Worm (Caenorhabditis elegans): ENCODE measurements around the gene T27E7.3.
A peak's percentile ranks its signal among the peaks of the same experiment; 100 is the strongest.

Gene T27E7.3

DNA sequence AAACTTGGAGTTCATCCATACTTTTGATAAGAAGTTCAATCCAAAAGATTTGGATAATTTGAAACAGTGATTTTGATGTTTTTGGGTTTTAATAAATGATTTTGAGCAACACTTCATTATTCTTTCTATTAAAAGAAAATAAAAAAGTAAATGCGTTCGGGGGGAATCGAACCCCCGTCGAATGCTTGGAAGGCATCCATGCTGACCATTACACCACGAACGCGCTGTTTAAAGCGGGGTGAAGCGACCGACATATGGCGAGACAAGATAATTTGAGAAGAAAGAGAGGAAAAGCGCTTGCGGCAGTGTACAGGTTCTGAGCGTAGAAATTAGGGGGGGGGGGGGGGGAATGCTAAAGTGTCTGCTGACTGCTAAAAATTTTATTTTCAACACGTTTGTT is 47.7 kb downstream of the T27E7.3 start (continued):
- TF ChIP-seq F49E8.2 (tag; optimal IDR thresholded peaks at IDR 0.05; ENCODE audit: insufficient read depth) (peak; percentile 17), egrh-3 (GFP tag; IDR thresholded peaks at IDR 0.05) (peak; percentile 55; the same call in 1 of the 2 replicates), T26A5.8 (tag; optimal IDR thresholded peaks at IDR 0.05) (no peak), die-1 (tag; optimal IDR thresholded peaks at IDR 0.05) (peak; percentile 45), ets-4 (GFP tag; optimal IDR thresholded peaks at IDR 0.05) (no peak), ceh-58 (GFP tag; IDR thresholded peaks at IDR 0.05) (no peak), mel-28 (tag; optimal IDR thresholded peaks at IDR 0.05; ENCODE audit: borderline replicate concordance) (no peak), hlh-12 (tag; optimal IDR thresholded peaks at IDR 0.05) (peak; percentile 46), C06A6.2 (GFP tag; conservative IDR thresholded peaks at IDR 0.05) (no peak), nhr-90 (tag; optimal IDR thresholded peaks at IDR 0.05) (peak; percentile 29), chd-7 (tag; optimal IDR thresholded peaks at IDR 0.05) (no peak), snpc-4 (GFP tag; optimal IDR thresholded peaks at IDR 0.05) (peak; percentile 91), snpc-4 (tag; optimal IDR thresholded peaks at IDR 0.05) (peak; percentile 44 to 97 (median 95)), Y95B8A.8 (GFP tag; IDR thresholded peaks at IDR 0.05) (no peak), aptf-2 (GFP tag; conservative IDR thresholded peaks at IDR 0.05) (no peak), hlh-26 (GFP tag; conservative IDR thresholded peaks at IDR 0.05) (no peak), unc-62 (GFP tag; optimal IDR thresholded peaks at IDR 0.05) (no peak), Y79H2A.3 (GFP tag; conservative IDR thresholded peaks at IDR 0.05) (no peak), dox-1 (GFP tag; IDR thresholded peaks at IDR 0.05) (no peak), dpff-1 (tag; optimal IDR thresholded peaks at IDR 0.05) (no peak), F57A8.1 (GFP tag; optimal IDR thresholded peaks at IDR 0.05) (no peak), fkh-3 (tag; optimal IDR thresholded peaks at IDR 0.05) (no peak), ceh-91 (GFP tag; IDR thresholded peaks at IDR 0.05) (0 out of 2 replicates have a peak, but pooled peaks have one; percentile 28), atf-7 (tag; optimal IDR thresholded peaks at IDR 0.05) (no peak), dpl-1 (GFP tag; optimal IDR thresholded peaks at IDR 0.05) (no peak), rec-8 (tag; optimal IDR thresholded peaks at IDR 0.05) (peak in 1 of 2 experiments; percentile 48), unc-130 (GFP tag; optimal IDR thresholded peaks at IDR 0.05) (no peak), lir-1 (GFP tag; conservative IDR thresholded peaks at IDR 0.05) (no peak), athp-1 (tag; optimal IDR thresholded peaks at IDR 0.05) (peak; percentile 49), ztf-18 (tag; optimal IDR thresholded peaks at IDR 0.05) (no peak)

ce11 chrIV:14578650-14579193 is 49.9 kb downstream of the T27E7.3 start, which contains the start of gene Y57G11B.8:
Gene Y57G11B.8 (minus strand): TSS chrIV:14578700.
- TF ChIP-seq dpl-1 (GFP tag; optimal IDR thresholded peaks at IDR 0.05) (no peak), snpc-4 (GFP tag; optimal IDR thresholded peaks at IDR 0.05) (no peak), snpc-4 (tag; optimal IDR thresholded peaks at IDR 0.05) (peak in 1 of 4 experiments; percentile 52), ceh-40 (GFP tag; IDR thresholded peaks at IDR 0.05) (no peak), K11D2.4 (GFP tag; IDR thresholded peaks at IDR 0.05) (no peak), rec-8 (tag; optimal IDR thresholded peaks at IDR 0.05) (no peak), chd-7 (tag; optimal IDR thresholded peaks at IDR 0.05) (no peak), attf-6 (GFP tag; IDR thresholded peaks at IDR 0.05) (peak; percentile 40; the same call in 1 of the 2 replicates), lsy-27 (tag; optimal IDR thresholded peaks at IDR 0.05; ENCODE audit: borderline replicate concordance, insufficient read depth) (no peak), zfh-2 (GFP tag; conservative IDR thresholded peaks at IDR 0.05) (no peak), nhr-90 (tag; optimal IDR thresholded peaks at IDR 0.05) (no peak), F37B4.10 (GFP tag; IDR thresholded peaks at IDR 0.05) (no peak), pbrm-1 (GFP tag; IDR thresholded peaks at IDR 0.05) (no peak), lin-35 (GFP tag; optimal IDR thresholded peaks at IDR 0.05) (no peak), Y67H2A.10 (GFP tag; conservative IDR thresholded peaks at IDR 0.05) (no peak)

Data from whole organism, young adult.